Worm (Caenorhabditis elegans) whole organism, young adult: ENCODE measurements around the gene col-98.

Source experiments
- cebp-2 ChIP-seq: fragments of 200-800 bp; sonication (Bioruptor generic); IDR thresholded peaks from 2 replicates; pipeline ENCODE4 v1.3.6; 2022; ENCODE audit warnings: missing genetic modification characterization, missing compliant biosample characterization
- nfyb-1 ChIP-seq: fragments of 200-800 bp; sonication (Bioruptor generic); IDR thresholded peaks from 2 replicates; pipeline ENCODE4 v1.3.6; 2022; ENCODE audit warnings: missing genetic modification reagents, missing genetic modification characterization, missing compliant biosample characterization

DNA sequence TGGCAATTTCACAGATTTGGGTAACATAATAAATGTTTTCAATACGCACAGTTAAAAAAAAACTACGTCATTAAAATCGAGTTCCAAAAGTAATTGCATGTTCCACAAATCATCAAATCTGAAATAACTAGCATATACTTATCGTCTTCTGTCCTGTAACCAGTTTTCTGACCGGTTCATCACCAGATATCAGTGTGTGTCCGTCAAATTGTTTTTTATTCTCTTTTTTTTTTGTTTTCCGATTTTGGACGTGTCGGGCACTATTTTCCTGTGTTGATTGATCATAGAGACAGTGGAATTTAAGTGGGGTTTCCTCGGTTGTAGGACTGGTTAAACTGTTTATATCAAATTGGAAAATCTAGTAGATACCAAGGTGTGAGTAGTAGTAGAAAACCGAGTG, 4.9 kb upstream of the col-98 start:
- TF ChIP-seq cebp-2 (GFP tag; lab: Robert Waterston, UW) (no peak), nfyb-1 (GFP tag; lab: Robert Waterston, UW) (no peak)
